Fruit fly (Drosophila melanogaster): Measurements from ENCODE around the gene CG43335.
A peak's percentile ranks its signal among the peaks of the same experiment; 100 is the strongest.

Gene CG43335

DNA sequence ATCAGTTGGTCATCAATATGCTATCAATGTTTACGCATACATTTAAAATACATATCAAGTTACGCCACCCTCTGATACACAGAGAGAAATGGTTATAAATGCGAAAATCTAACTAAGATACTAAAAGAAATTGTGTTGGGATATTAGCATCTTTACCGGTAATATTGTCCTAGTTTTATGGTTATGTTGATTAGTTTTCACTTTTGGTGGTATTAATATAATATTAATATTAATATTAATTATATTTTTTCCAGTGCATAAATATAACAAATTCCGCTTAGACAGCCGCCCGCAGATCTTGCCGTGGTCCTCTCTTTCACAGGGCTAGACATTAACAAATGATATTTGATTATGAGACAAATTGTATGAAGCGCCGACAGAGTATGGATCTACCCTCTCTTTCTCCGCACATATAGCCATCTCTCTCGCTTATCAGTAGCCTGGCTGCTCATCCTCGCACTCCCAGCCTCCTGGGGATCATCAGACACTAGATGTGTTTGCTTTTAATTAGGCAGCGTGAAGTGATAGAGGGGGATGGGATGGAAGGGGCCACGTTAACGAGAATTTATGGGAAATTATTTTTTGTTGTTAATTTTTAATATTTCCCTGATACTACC, 17.5 kb downstream of the CG43335 start (continued):
- TF ChIP-seq Sry-β (GFP tag; optimal IDR thresholded peaks at IDR 0.05) (peak; percentile 5), ERR (GFP tag; optimal IDR thresholded peaks at IDR 0.05) (no peak), TFAM (GFP tag; optimal IDR thresholded peaks at IDR 0.05) (no peak), CG14441 (GFP tag; IDR thresholded peaks at IDR 0.05) (no peak), so (GFP tag; IDR thresholded peaks at IDR 0.05) (no peak), row (GFP tag; IDR thresholded peaks at IDR 0.05) (peak; percentile 40; the same call in 2 of the 3 replicates), BEAF-32 (GFP tag; optimal IDR thresholded peaks at IDR 0.05) (no peak), Mrtf (GFP tag; IDR thresholded peaks at IDR 0.05) (no peak), tin (GFP tag; optimal IDR thresholded peaks at IDR 0.05) (peak; percentile 20), CG30403 (GFP tag; optimal IDR thresholded peaks at IDR 0.05) (no peak), tio (GFP tag; optimal IDR thresholded peaks at IDR 0.05) (no peak), pita (GFP tag; optimal IDR thresholded peaks at IDR 0.05) (no peak), CG3065 (GFP tag; optimal IDR thresholded peaks at IDR 0.05) (no peak), CG6854 (GFP tag; optimal IDR thresholded peaks at IDR 0.05) (no peak), Opbp (GFP tag; IDR thresholded peaks at IDR 0.05; ENCODE audit: partially characterized antibody) (no peak), gsb (GFP tag; IDR thresholded peaks at IDR 0.05) (no peak), CG34422 (GFP tag; IDR thresholded peaks at IDR 0.05) (no peak), CG18764 (GFP tag; optimal IDR thresholded peaks at IDR 0.05) (peak; percentile 17), dpn (GFP tag; optimal IDR thresholded peaks at IDR 0.05) (no peak), br (optimal IDR thresholded peaks at IDR 0.05) (no peak), CG10654 (GFP tag; optimal IDR thresholded peaks at IDR 0.05) (peak; percentile 16), Hr3 (GFP tag; optimal IDR thresholded peaks at IDR 0.05) (peak; percentile 27), Nf-YB (GFP tag; optimal IDR thresholded peaks at IDR 0.05) (peak; percentile 1), CG17568 (GFP tag; optimal IDR thresholded peaks at IDR 0.05) (no peak), dimm (GFP tag; IDR thresholded peaks at IDR 0.05) (no peak), CkIIα-i1 (GFP tag; IDR thresholded peaks at IDR 0.05) (no peak), fd3F (GFP tag; optimal IDR thresholded peaks at IDR 0.05) (no peak), Stat92E (GFP tag; optimal IDR thresholded peaks at IDR 0.05) (no peak), CG17385 (GFP tag; optimal IDR thresholded peaks at IDR 0.05) (no peak), hbn (GFP tag; IDR thresholded peaks at IDR 0.05; ENCODE audit: partially characterized antibody) (no peak), schlank (tag; optimal IDR thresholded peaks at IDR 0.05) (no peak), CG13894 (tag; optimal IDR thresholded peaks at IDR 0.05) (no peak), Poxn (GFP tag; IDR thresholded peaks at IDR 0.05) (no peak), twi (tag; optimal IDR thresholded peaks at IDR 0.05) (peak; percentile 19), CG1832 (GFP tag; optimal IDR thresholded peaks at IDR 0.05) (peak; percentile 54), ranshi (GFP tag; IDR thresholded peaks at IDR 0.05) (0 out of 2 replicates have a peak, but pooled peaks have one; percentile 6), Atf3 (GFP tag; optimal IDR thresholded peaks at IDR 0.05) (no peak), sna (GFP tag; IDR thresholded peaks at IDR 0.05; ENCODE audit: partially characterized antibody) (no peak), Adf1 (GFP tag; IDR thresholded peaks at IDR 0.05) (no peak), CG10267 (tag; optimal IDR thresholded peaks at IDR 0.05) (peak; percentile 74), knrl (GFP tag; IDR thresholded peaks at IDR 0.05; ENCODE audit: partially characterized antibody) (no peak), lbe (GFP tag; optimal IDR thresholded peaks at IDR 0.05) (no peak), ewg (GFP tag; optimal IDR thresholded peaks at IDR 0.05) (no peak), ap (GFP tag; IDR thresholded peaks at IDR 0.05) (no peak), danr (GFP tag; IDR thresholded peaks at IDR 0.05) (no peak), ab (GFP tag; optimal IDR thresholded peaks at IDR 0.05) (no peak), trem (tag; optimal IDR thresholded peaks at IDR 0.05) (peak; percentile 74), Jarid2 (GFP tag; optimal IDR thresholded peaks at IDR 0.05) (no peak), CG4360 (GFP tag; IDR thresholded peaks at IDR 0.05) (no peak), CG4404 (GFP tag; IDR thresholded peaks at IDR 0.05) (peak; percentile 54), CG12071 (GFP tag; optimal IDR thresholded peaks at IDR 0.05) (no peak)
